Fruit fly (Drosophila melanogaster) whole organism, embryonic: ENCODE results near the gene Cys.

ENCODE experiments used
- Abd-B ChIP-seq: fragments of 200-800 bp; sonication (Bioruptor generic); optimal IDR thresholded peaks from 2 replicates; lab custom pipeline; 2018; ENCODE audit warnings: missing biosample characterization, mild to moderate bottlenecking, missing genetic modification characterization, moderate library complexity
- Asciz ChIP-seq: fragments of 200-800 bp; sonication (Bioruptor generic); optimal IDR thresholded peaks from 2 replicates; lab custom pipeline; 2017; ENCODE audit warnings: missing biosample characterization, mild to moderate bottlenecking, missing genetic modification characterization, missing genetic modification reagents
- C15 ChIP-seq: fragments of 200-800 bp; sonication (Bioruptor generic); IDR thresholded peaks from 3 replicates; pipeline ENCODE4 v1.3.6; 2022; ENCODE audit warnings: missing biosample characterization, missing genetic modification characterization
- CG10366 ChIP-seq: fragments of 200-800 bp; sonication (Bioruptor generic); IDR thresholded peaks from 2 replicates; pipeline ENCODE4 v1.3.6; 2022; ENCODE audit warnings: missing biosample characterization, missing genetic modification characterization
- CG11093 ChIP-seq: fragments of 200-800 bp; sonication (Bioruptor generic); IDR thresholded peaks from 3 replicates; pipeline ENCODE4 v1.3.6; 2022; ENCODE audit warnings: missing biosample characterization, missing genetic modification characterization
- CG1233 ChIP-seq: fragments of 200-800 bp; sonication (Bioruptor generic); optimal IDR thresholded peaks from 4 replicates; lab custom pipeline; 2018; ENCODE audit warnings: missing biosample characterization, mild to moderate bottlenecking, missing genetic modification characterization
- CG15011 ChIP-seq: fragments of 200-800 bp; sonication (Bioruptor generic); optimal IDR thresholded peaks from 3 replicates; lab custom pipeline; 2018; ENCODE audit warnings: missing biosample characterization, mild to moderate bottlenecking, missing genetic modification characterization
- CG1529 ChIP-seq: fragments of 200-800 bp; sonication (Bioruptor generic); optimal IDR thresholded peaks from 3 replicates; lab custom pipeline; 2018; ENCODE audit warnings: missing biosample characterization, missing genetic modification characterization
- CG16779 ChIP-seq: fragments of 200-800 bp; sonication (Bioruptor generic); IDR thresholded peaks from 2 replicates; pipeline ENCODE4 v1.3.6; 2022; ENCODE audit warnings: missing biosample characterization, missing genetic modification characterization
- CG17361 ChIP-seq: fragments of 200-800 bp; sonication (Bioruptor generic); IDR thresholded peaks from 3 replicates; pipeline ENCODE4 v1.3.6; 2022; ENCODE audit warnings: missing biosample characterization, missing genetic modification characterization
- CG17568 ChIP-seq: fragments of 200-800 bp; sonication (Bioruptor generic); optimal IDR thresholded peaks from 2 replicates; lab custom pipeline; 2018; ENCODE audit warnings: missing biosample characterization, mild to moderate bottlenecking, missing genetic modification characterization, moderate library complexity
- CG2678 ChIP-seq: fragments of 200-800 bp; sonication (Bioruptor generic); optimal IDR thresholded peaks from 3 replicates; lab custom pipeline; 2019; ENCODE audit warnings: missing biosample characterization, mild to moderate bottlenecking, missing genetic modification characterization, moderate library complexity
- CG32767 ChIP-seq: fragments of 200-800 bp; sonication (Bioruptor generic); IDR thresholded peaks from 2 replicates; pipeline ENCODE4 v1.3.6; 2022; ENCODE audit warnings: missing biosample characterization, missing genetic modification characterization
- CG3407 ChIP-seq: fragments of 200-800 bp; sonication (Bioruptor generic); optimal IDR thresholded peaks from 2 replicates; lab custom pipeline; 2018; ENCODE audit warnings: missing biosample characterization, mild to moderate bottlenecking, missing genetic modification characterization
- CG34224 ChIP-seq: fragments of 200-800 bp; sonication (Bioruptor generic); IDR thresholded peaks from 3 replicates; pipeline ENCODE4 v1.3.6; 2022; ENCODE audit warnings: missing biosample characterization, missing genetic modification characterization; ENCODE audit not compliant: partially characterized antibody
- CG34376 ChIP-seq: fragments of 200-800 bp; sonication (Bioruptor generic); optimal IDR thresholded peaks from 2 replicates; lab custom pipeline; 2018; ENCODE audit warnings: missing biosample characterization, mild to moderate bottlenecking, missing genetic modification characterization
- CG3847 ChIP-seq: fragments of 200-800 bp; sonication (Bioruptor generic); IDR thresholded peaks from 2 replicates; pipeline ENCODE4 v1.3.6; 2022; ENCODE audit warnings: missing biosample characterization, missing genetic modification characterization
- CG3995 ChIP-seq: fragments of 200-800 bp; sonication (Bioruptor generic); optimal IDR thresholded peaks from 3 replicates; lab custom pipeline; 2016; ENCODE audit warnings: missing biosample characterization, missing genetic modification characterization
- CG4617 ChIP-seq: fragments of 200-800 bp; sonication (Bioruptor generic); optimal IDR thresholded peaks from 3 replicates; lab custom pipeline; 2016; ENCODE audit warnings: missing biosample characterization, missing genetic modification characterization, borderline replicate concordance
- CG6654 ChIP-seq: fragments of 200-800 bp; sonication (Bioruptor generic); optimal IDR thresholded peaks from 2 replicates; lab custom pipeline; 2017; ENCODE audit warnings: missing biosample characterization, mild to moderate bottlenecking, missing genetic modification characterization
- CG6683 ChIP-seq: fragments of 200-800 bp; sonication (Bioruptor generic); optimal IDR thresholded peaks from 2 replicates; lab custom pipeline; 2017; ENCODE audit warnings: missing biosample characterization, mild to moderate bottlenecking, missing genetic modification characterization, missing genetic modification reagents
- Dref ChIP-seq: fragments of 200-800 bp; sonication (Bioruptor generic); IDR thresholded peaks from 2 replicates; pipeline ENCODE4 v1.3.6; 2022; ENCODE audit warnings: missing biosample characterization, missing genetic modification characterization
- E2f2 ChIP-seq: fragments of 200-800 bp; sonication (Bioruptor generic); IDR thresholded peaks from 2 replicates; pipeline ENCODE4 v1.3.6; 2022; ENCODE audit warnings: missing biosample characterization, missing genetic modification characterization
- Ets65A ChIP-seq: fragments of 200-800 bp; sonication (Bioruptor generic); peaks from one replicate; lab custom pipeline; 2016; ENCODE audit warnings: missing biosample characterization, missing genetic modification characterization
- HLH4C ChIP-seq: fragments of 200-800 bp; sonication (Bioruptor generic); IDR thresholded peaks from 3 replicates; pipeline ENCODE4 v1.3.6; 2022; ENCODE audit warnings: missing biosample characterization, missing genetic modification characterization; ENCODE audit not compliant: partially characterized antibody
- Hmr ChIP-seq: fragments of 200-800 bp; sonication (Bioruptor generic); optimal IDR thresholded peaks from 3 replicates; lab custom pipeline; 2017; ENCODE audit warnings: mild to moderate bottlenecking, missing biosample characterization, missing genetic modification reagents, missing genetic modification characterization
- NFAT ChIP-seq: fragments of 200-800 bp; sonication (Bioruptor generic); IDR thresholded peaks from 2 replicates; pipeline ENCODE4 v1.3.6; 2022; ENCODE audit warnings: missing biosample characterization, missing genetic modification characterization
- Rfx ChIP-seq: fragments of 200-800 bp; sonication (Bioruptor generic); IDR thresholded peaks from 2 replicates; pipeline ENCODE4 v1.3.6; 2022; ENCODE audit warnings: missing biosample characterization, missing genetic modification characterization
- Trl ChIP-seq, 3 experiments: fragments of >200 bp in 2 of 3; fragments of 200-800 bp in 1 of 3; sonication (Bioruptor generic) in 1 of 3; optimal IDR thresholded peaks; 2 replicates in 1 of 3; 3 replicates in 2 of 3; lab custom pipeline; 2016 to 2017; ENCODE audit warnings: missing biosample characterization in 1 of 3, missing genetic modification characterization in 1 of 3
- ab ChIP-seq: fragments of 200-800 bp; sonication (Bioruptor generic); optimal IDR thresholded peaks from 2 replicates; lab custom pipeline; 2016; ENCODE audit warnings: missing biosample characterization, missing genetic modification characterization
- ac ChIP-seq: fragments of 200-800 bp; sonication (Bioruptor generic); optimal IDR thresholded peaks from 3 replicates; lab custom pipeline; 2017; ENCODE audit warnings: missing biosample characterization, mild to moderate bottlenecking, missing genetic modification characterization
- bbx ChIP-seq: fragments of 200-800 bp; sonication (Bioruptor generic); IDR thresholded peaks from 2 replicates; pipeline ENCODE4 v1.3.6; 2022; ENCODE audit warnings: missing biosample characterization, missing genetic modification characterization; ENCODE audit not compliant: partially characterized antibody
- dati ChIP-seq: fragments of 200-800 bp; sonication (Bioruptor generic); IDR thresholded peaks from 2 replicates; pipeline ENCODE4 v1.3.6; 2022; ENCODE audit warnings: missing biosample characterization, missing genetic modification characterization
- dpn ChIP-seq, 2 experiments: fragments of 200-800 bp; sonication (Bioruptor generic); optimal IDR thresholded peaks; 3 replicates each; lab custom pipeline; 2016; ENCODE audit warnings: missing biosample characterization in 2 of 2, missing genetic modification characterization in 2 of 2
- hth ChIP-seq: fragments of >200 bp; optimal IDR thresholded peaks from 2 replicates; lab custom pipeline; 2017; ENCODE audit warnings: inconsistent platforms
- kah ChIP-seq: fragments of 200-800 bp; sonication (Bioruptor generic); optimal IDR thresholded peaks from 2 replicates; lab custom pipeline; 2018; ENCODE audit warnings: missing biosample characterization, mild to moderate bottlenecking, missing genetic modification characterization
- lbe ChIP-seq: fragments of 200-800 bp; sonication (Bioruptor generic); optimal IDR thresholded peaks from 2 replicates; lab custom pipeline; 2016; ENCODE audit warnings: missing biosample characterization, mild to moderate bottlenecking, missing genetic modification characterization
- lilli ChIP-seq: fragments of 200-800 bp; sonication (Bioruptor generic); optimal IDR thresholded peaks from 3 replicates; lab custom pipeline; 2016; ENCODE audit warnings: missing biosample characterization, missing genetic modification characterization
- nau ChIP-seq: fragments of 200-800 bp; sonication (Bioruptor generic); optimal IDR thresholded peaks from 3 replicates; lab custom pipeline; 2017; ENCODE audit warnings: missing biosample characterization, mild to moderate bottlenecking, missing genetic modification characterization, missing genetic modification reagents
- p53 ChIP-seq: fragments of 200-800 bp; sonication (Bioruptor generic); optimal IDR thresholded peaks from 2 replicates; lab custom pipeline; 2016; ENCODE audit warnings: missing biosample characterization, missing genetic modification characterization
- ranshi ChIP-seq: fragments of 200-800 bp; sonication (Bioruptor generic); IDR thresholded peaks from 2 replicates; pipeline ENCODE4 v1.3.6; 2022; ENCODE audit warnings: missing biosample characterization, missing genetic modification characterization
- schlank ChIP-seq: fragments of 200-800 bp; sonication (Bioruptor generic); optimal IDR thresholded peaks from 2 replicates; lab custom pipeline; 2018; ENCODE audit warnings: missing biosample characterization, mild to moderate bottlenecking, missing genetic modification characterization
- shn ChIP-seq: fragments of 200-800 bp; sonication (Bioruptor generic); optimal IDR thresholded peaks from 3 replicates; lab custom pipeline; 2016; ENCODE audit warnings: missing biosample characterization, missing genetic modification characterization
- sr ChIP-seq: fragments of 200-800 bp; sonication (Bioruptor generic); IDR thresholded peaks from 3 replicates; pipeline ENCODE4 v1.3.6; 2022; ENCODE audit warnings: missing biosample characterization, missing genetic modification characterization
- stwl ChIP-seq: fragments of 200-800 bp; sonication (Bioruptor generic); optimal IDR thresholded peaks from 3 replicates; lab custom pipeline; 2018; ENCODE audit warnings: missing biosample characterization, mild to moderate bottlenecking, missing genetic modification characterization, moderate library complexity
- trh ChIP-seq: fragments of 200-800 bp; sonication (Bioruptor generic); optimal IDR thresholded peaks from 2 replicates; lab custom pipeline; 2016; ENCODE audit warnings: missing biosample characterization, missing genetic modification characterization
- unc-4 ChIP-seq: fragments of 200-800 bp; sonication (Bioruptor generic); IDR thresholded peaks from 2 replicates; pipeline ENCODE4 v1.3.6; 2022; ENCODE audit warnings: missing biosample characterization, missing genetic modification characterization; ENCODE audit not compliant: partially characterized antibody
- vvl ChIP-seq: fragments of 200-800 bp; sonication (Bioruptor generic); IDR thresholded peaks from 2 replicates; pipeline ENCODE4 v1.3.6; 2022; ENCODE audit warnings: missing biosample characterization, missing genetic modification characterization
- zf30C ChIP-seq: fragments of 200-800 bp; sonication (Bioruptor generic); optimal IDR thresholded peaks from 3 replicates; lab custom pipeline; 2018; ENCODE audit warnings: missing biosample characterization, mild to moderate bottlenecking, missing genetic modification characterization

Cys gene

dm6 chr3R:14575718-14576187 lies 6.3 kb upstream of the Cys start, which contains the start of gene CG7987 (continued):
- TF ChIP-seq Rfx, result peak; percentile 64
- peak; percentile 21 for TF ChIP-seq lilli (GFP tag; lab: Kevin White, UChicago)
- TF ChIP-seq ac (GFP tag; lab: Kevin White, UChicago), result no peak
- no peak for TF ChIP-seq CG4617 (GFP tag; lab: Kevin White, UChicago)
- TF ChIP-seq HLH4C (GFP tag; lab: Robert Waterston, UW), result no peak
- TF ChIP-seq ranshi, result no peak
- TF ChIP-seq ab (GFP tag; lab: Kevin White, UChicago), result no peak
- no peak for TF ChIP-seq CG34376 (GFP tag; lab: Kevin White, UChicago)
- no peak for TF ChIP-seq CG10366 (GFP tag; lab: Robert Waterston, UW)
- peak; percentile 60 for TF ChIP-seq Hmr (GFP tag; lab: Kevin White, UChicago)
- no peak for TF ChIP-seq CG6654 (GFP tag; lab: Kevin White, UChicago)
- TF ChIP-seq CG16779 (GFP tag; lab: Robert Waterston, UW), result no peak
- TF ChIP-seq E2f2 (GFP tag; lab: Robert Waterston, UW), result peak; percentile 84
- no peak for TF ChIP-seq CG2678 (tag; lab: Kevin White, UChicago)
- peak; percentile 40; the same call in 1 of the 3 replicates for TF ChIP-seq CG34224 (GFP tag; lab: Robert Waterston, UW)
- TF ChIP-seq stwl (tag; lab: Kevin White, UChicago), result peak; percentile 88
- peak; percentile 78 for TF ChIP-seq kah
- peak in 1 of 2 experiments; percentile 38 for TF ChIP-seq dpn (GFP tag; optimal IDR thresholded peaks at IDR 0.05; lab: Kevin White, UChicago)
- no peak for TF ChIP-seq C15 (GFP tag; lab: Robert Waterston, UW)
- peak; percentile 22 for TF ChIP-seq Abd-B (GFP tag; lab: Kevin White, UChicago)
- TF ChIP-seq Dref, result no peak
- no peak for TF ChIP-seq trh
- no peak for TF ChIP-seq sr (GFP tag; lab: Robert Waterston, UW)
- no peak for TF ChIP-seq CG1529 (GFP tag; lab: Kevin White, UChicago)
- TF ChIP-seq Ets65A (GFP tag; lab: Kevin White, UChicago), result peak; percentile 48
- peak; percentile 19; the same call in 1 of the 2 replicates for TF ChIP-seq bbx (GFP tag; lab: Robert Waterston, UW)
- TF ChIP-seq CG3847 (GFP tag; lab: Robert Waterston, UW), result peak; percentile 73
- TF ChIP-seq CG15011 (GFP tag; lab: Kevin White, UChicago), result no peak
- peak; percentile 21 for TF ChIP-seq zf30C (GFP tag; lab: Kevin White, UChicago)
- TF ChIP-seq CG17361 (GFP tag; lab: Robert Waterston, UW), result no peak
- peak; percentile 41; the same call in 1 of the 2 replicates for TF ChIP-seq unc-4

DNA sequence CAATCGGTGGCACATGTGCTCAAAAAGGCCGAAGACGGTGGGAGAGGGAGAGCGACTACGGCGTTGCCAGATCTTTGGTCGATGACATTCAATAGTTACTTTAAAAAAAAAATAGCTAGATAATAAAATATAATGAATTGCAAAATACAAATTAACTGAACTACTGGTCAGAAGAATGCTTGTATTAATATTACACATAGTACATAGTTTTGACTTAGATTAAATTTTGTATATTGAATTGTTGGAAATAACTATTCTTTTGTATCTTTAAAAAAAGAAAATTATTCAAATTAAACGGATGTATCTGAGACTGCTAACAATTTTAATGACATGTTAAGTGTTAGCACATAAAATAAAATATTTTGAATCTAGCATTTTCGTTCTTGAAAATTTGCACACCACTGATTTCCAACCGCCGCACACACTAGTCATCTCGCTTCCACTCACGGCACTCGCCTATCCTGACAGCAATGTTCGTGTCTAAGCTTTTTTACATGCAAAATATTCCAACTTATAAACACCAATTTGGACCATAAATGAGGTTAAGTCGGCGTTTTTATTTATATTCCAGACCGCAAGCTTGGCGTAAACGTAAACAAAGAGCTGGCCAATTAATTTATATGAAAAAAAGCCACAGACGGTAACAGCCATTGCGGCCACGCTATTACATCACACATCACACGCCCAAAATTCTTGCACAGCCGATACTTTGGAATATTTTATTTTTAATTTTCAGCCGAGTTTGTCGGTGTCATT lies 5.7 kb upstream of the Cys start:
- TF ChIP-seq p53 (GFP tag; lab: Kevin White, UChicago), result no peak
- peak; percentile 29 for TF ChIP-seq shn (GFP tag; lab: Kevin White, UChicago)
- TF ChIP-seq CG11093 (GFP tag; lab: Robert Waterston, UW), result peak; percentile 41; the same call in 1 of the 3 replicates
- peak; percentile 44 for TF ChIP-seq CG3407 (GFP tag; lab: Kevin White, UChicago)
- TF ChIP-seq CG1233, result peak; percentile 80
- no peak for TF ChIP-seq hth (lab: Kevin White, UChicago)
- TF ChIP-seq schlank (tag; lab: Kevin White, UChicago), result no peak
- TF ChIP-seq CG3995 (GFP tag; lab: Kevin White, UChicago), result peak; percentile 46
- peak; percentile 58; the same call in 1 of the 2 replicates for TF ChIP-seq vvl (GFP tag; lab: Robert Waterston, UW)
- TF ChIP-seq nau, result peak; percentile 38
- TF ChIP-seq CG17568 (GFP tag; lab: Kevin White, UChicago), result no peak
- TF ChIP-seq Asciz (GFP tag; lab: Kevin White, UChicago), result peak; percentile 54
- TF ChIP-seq NFAT (GFP tag; lab: Robert Waterston, UW), result no peak
- no peak for TF ChIP-seq dati (GFP tag; lab: Robert Waterston, UW)
- TF ChIP-seq Trl (optimal IDR thresholded peaks at IDR 0.05; lab: Kevin White, UChicago), result peak; percentile 37 to 49
- no peak for TF ChIP-seq Trl (GFP tag; optimal IDR thresholded peaks at IDR 0.05; lab: Kevin White, UChicago)
- peak; percentile 48; the same call in 1 of the 2 replicates for TF ChIP-seq CG32767 (GFP tag; lab: Robert Waterston, UW)
- peak; percentile 53 for TF ChIP-seq CG6683 (GFP tag; lab: Kevin White, UChicago)
- no peak for TF ChIP-seq lbe (GFP tag; lab: Kevin White, UChicago)
